Worm (Caenorhabditis elegans) whole organism, L2 larva: ENCODE measurements around the gene cuc-1.

Experiments
- C34F6.9 ChIP-seq: fragments of 150-350 bp; optimal IDR thresholded peaks from 2 replicates; lab custom pipeline; 2014; ENCODE audit warnings: missing biosample characterization, missing genetic modification characterization
- F13H6.1 ChIP-seq: sonication (generic microtip); optimal IDR thresholded peaks from 2 replicates; lab custom pipeline; 2016; ENCODE audit warnings: missing genetic modification characterization, missing compliant biosample characterization
- Y55F3AM.14 ChIP-seq: fragments of 200-800 bp; sonication (Bioruptor generic); optimal IDR thresholded peaks from 2 replicates; lab custom pipeline; 2018; ENCODE audit warnings: mild to moderate bottlenecking, missing genetic modification characterization, missing compliant biosample characterization
- ZK546.5 ChIP-seq: sonication (generic microtip); optimal IDR thresholded peaks from 2 replicates; lab custom pipeline; 2017; ENCODE audit warnings: missing biosample characterization, missing genetic modification characterization
- alr-1 ChIP-seq: fragments of 150-350 bp; optimal IDR thresholded peaks from 2 replicates; lab custom pipeline; 2014; ENCODE audit warnings: missing biosample characterization, missing genetic modification characterization
- aly-2 ChIP-seq: fragments of 150-350 bp; optimal IDR thresholded peaks from 2 replicates; lab custom pipeline; 2014; ENCODE audit warnings: missing biosample characterization, missing genetic modification characterization
- ama-1 ChIP-seq: fragments of 150-350 bp; optimal IDR thresholded peaks from 2 replicates; lab custom pipeline; 2018; ENCODE audit warnings: inconsistent platforms
- blmp-1 ChIP-seq: sonication (generic microtip); optimal IDR thresholded peaks from 2 replicates; lab custom pipeline; 2017; ENCODE audit warnings: missing genetic modification characterization, mild to moderate bottlenecking, missing compliant biosample characterization, antibody characterized with exemption, moderate library complexity; ENCODE audit not compliant: insufficient read depth
- crh-2 ChIP-seq: sonication (generic microtip); optimal IDR thresholded peaks from 2 replicates; lab custom pipeline; 2017; ENCODE audit warnings: missing biosample characterization, missing genetic modification characterization
- dmd-4 ChIP-seq: sonication (generic microtip); optimal IDR thresholded peaks from 2 replicates; lab custom pipeline; 2017; ENCODE audit warnings: missing biosample characterization, missing genetic modification characterization
- egl-27 ChIP-seq: sonication (generic microtip); optimal IDR thresholded peaks from 3 replicates; lab custom pipeline; 2017; ENCODE audit warnings: missing biosample characterization, missing genetic modification reagents, missing genetic modification characterization
- elt-1 ChIP-seq: fragments of 150-350 bp; optimal IDR thresholded peaks from 2 replicates; lab custom pipeline; 2014; ENCODE audit warnings: missing biosample characterization, missing genetic modification characterization
- elt-3 ChIP-seq: sonication (generic microtip); optimal IDR thresholded peaks from 2 replicates; lab custom pipeline; 2017; ENCODE audit warnings: missing biosample characterization, missing genetic modification characterization
- fos-1 ChIP-seq: fragments of 150-350 bp; optimal IDR thresholded peaks from 2 replicates; lab custom pipeline; 2014; ENCODE audit warnings: missing biosample characterization, missing genetic modification characterization
- gmeb-1 ChIP-seq: fragments of 150-350 bp; optimal IDR thresholded peaks from 2 replicates; lab custom pipeline; 2014; ENCODE audit warnings: missing biosample characterization, missing genetic modification characterization
- lin-11 ChIP-seq: fragments of 150-350 bp; sonication (generic microtip); optimal IDR thresholded peaks from 2 replicates; lab custom pipeline; 2014; ENCODE audit warnings: missing biosample characterization, missing genetic modification characterization, inconsistent platforms, mixed read lengths
- lin-13 ChIP-seq: fragments of 150-350 bp; optimal IDR thresholded peaks from 2 replicates; lab custom pipeline; 2014; ENCODE audit warnings: missing biosample characterization, missing genetic modification reagents, missing genetic modification characterization
- lsy-2 ChIP-seq, 2 experiments: fragments of 150-350 bp in 1 of 2; sonication (generic microtip) in 1 of 2; optimal IDR thresholded peaks; 2 replicates each; lab custom pipeline; 2014 to 2017; ENCODE audit warnings: missing biosample characterization in 2 of 2, missing genetic modification characterization in 2 of 2
- mab-5 ChIP-seq: fragments of 150-350 bp; optimal IDR thresholded peaks from 2 replicates; lab custom pipeline; 2014; ENCODE audit warnings: missing biosample characterization, missing genetic modification characterization
- nhr-10 ChIP-seq: sonication (generic microtip); optimal IDR thresholded peaks from 2 replicates; lab custom pipeline; 2017; ENCODE audit warnings: missing biosample characterization, missing genetic modification characterization
- nhr-129 ChIP-seq: fragments of 150-350 bp; optimal IDR thresholded peaks from 2 replicates; lab custom pipeline; 2014; ENCODE audit warnings: missing biosample characterization, missing genetic modification characterization
- nhr-21 ChIP-seq: fragments of 150-350 bp; optimal IDR thresholded peaks from 2 replicates; lab custom pipeline; 2014; ENCODE audit warnings: missing biosample characterization, missing genetic modification characterization
- nhr-237 ChIP-seq: fragments of 150-350 bp; optimal IDR thresholded peaks from 2 replicates; lab custom pipeline; 2014; ENCODE audit warnings: missing biosample characterization, missing genetic modification characterization
- nhr-25 ChIP-seq: fragments of 150-350 bp; sonication (generic microtip); optimal IDR thresholded peaks from 3 replicates; lab custom pipeline; 2014; ENCODE audit warnings: missing biosample characterization, missing genetic modification characterization
- nhr-6 ChIP-seq: fragments of 150-350 bp; optimal IDR thresholded peaks from 2 replicates; lab custom pipeline; 2014; ENCODE audit warnings: missing biosample characterization, missing genetic modification characterization
- peb-1 ChIP-seq: fragments of 150-350 bp; optimal IDR thresholded peaks from 2 replicates; lab custom pipeline; 2014; ENCODE audit warnings: missing biosample characterization, missing genetic modification characterization
- sem-4 ChIP-seq: fragments of 150-350 bp; optimal IDR thresholded peaks from 2 replicates; lab custom pipeline; 2014; ENCODE audit warnings: missing biosample characterization, missing genetic modification reagents, missing genetic modification characterization
- skn-1 ChIP-seq: sonication (generic microtip); optimal IDR thresholded peaks from 2 replicates; lab custom pipeline; 2017; ENCODE audit warnings: missing biosample characterization, missing genetic modification characterization
- sma-3 ChIP-seq: sonication (generic microtip); optimal IDR thresholded peaks from 2 replicates; lab custom pipeline; 2016; ENCODE audit warnings: missing genetic modification reagents, missing genetic modification characterization, missing compliant biosample characterization
- sma-9 ChIP-seq, 2 experiments: fragments of 150-350 bp in 1 of 2; sonication (generic microtip) in 1 of 2; optimal IDR thresholded peaks; 2 replicates each; lab custom pipeline; 2014 to 2016; ENCODE audit warnings: missing genetic modification characterization in 2 of 2, mild to moderate bottlenecking in 1 of 2, missing biosample characterization in 1 of 2, missing compliant biosample characterization in 1 of 2, missing genetic modification reagents in 1 of 2, moderate library complexity in 1 of 2
- snpc-4 ChIP-seq: fragments of 150-350 bp; optimal IDR thresholded peaks from 2 replicates; lab custom pipeline; 2014; ENCODE audit warnings: missing biosample characterization, missing genetic modification characterization
- unc-39 ChIP-seq: fragments of 150-350 bp; optimal IDR thresholded peaks from 2 replicates; lab custom pipeline; 2014; ENCODE audit warnings: missing biosample characterization, missing genetic modification characterization
- unc-62 ChIP-seq: fragments of 150-350 bp; optimal IDR thresholded peaks from 2 replicates; lab custom pipeline; 2014; ENCODE audit warnings: missing biosample characterization, missing genetic modification reagents, missing genetic modification characterization
- zag-1 ChIP-seq: fragments of 150-350 bp; optimal IDR thresholded peaks from 2 replicates; lab custom pipeline; 2014; ENCODE audit warnings: missing biosample characterization, missing genetic modification characterization
- ztf-4 ChIP-seq: fragments of 150-350 bp; optimal IDR thresholded peaks from 2 replicates; lab custom pipeline; 2014; ENCODE audit warnings: missing biosample characterization, missing genetic modification characterization

cuc-1 gene

ce11 chrIII:7889036-7889435, 28.3 kb upstream of the cuc-1 start:
- TF ChIP-seq fos-1 = no peak
- TF ChIP-seq nhr-10 (tag; lab: Kevin White, UChicago) = no peak
- TF ChIP-seq mab-5 (tag; lab: Kevin White, UChicago) = no peak
- TF ChIP-seq nhr-6 = no peak
- TF ChIP-seq lsy-2 (tag; optimal IDR thresholded peaks at IDR 0.05; lab: Kevin White, UChicago) = no peak

ce11 chrIII:7884863-7885262, 24.1 kb upstream of the cuc-1 start, which contains the start of gene ZK688.11:
ZK688.11 (minus strand) TSS chrIII:7884963.
- TF ChIP-seq egl-27 (tag; lab: Kevin White, UChicago) (no peak), sem-4 (tag; lab: Kevin White, UChicago) (no peak), gmeb-1 (tag; lab: Kevin White, UChicago) (no peak), peb-1 (tag; lab: Kevin White, UChicago) (no peak), nhr-129 (no peak), nhr-25 (tag; lab: Kevin White, UChicago) (no peak), blmp-1 (tag; lab: Kevin White, UChicago) (no peak), lin-11 (tag; lab: Kevin White, UChicago) (no peak), elt-3 (tag; lab: Kevin White, UChicago) (no peak), fos-1 (no peak), skn-1 (tag; lab: Kevin White, UChicago) (no peak), crh-2 (no peak), zag-1 (tag; lab: Kevin White, UChicago) (no peak)

- no peak for TF ChIP-seq snpc-4
- no peak for TF ChIP-seq F13H6.1 (tag; lab: Kevin White, UChicago)
- no peak for TF ChIP-seq ZK546.5 (tag; lab: Kevin White, UChicago)
- TF ChIP-seq blmp-1 (tag; lab: Kevin White, UChicago) = no peak
- no peak for TF ChIP-seq lin-11 (tag; lab: Kevin White, UChicago)
- no peak for TF ChIP-seq nhr-25 (tag; lab: Kevin White, UChicago)
- no peak for TF ChIP-seq nhr-21
Observed at ce11 chrIII:7882900-7883299, 22.1 kb upstream of the cuc-1 start, which contains the start of gene ZK688.9. ZK688.9 (minus strand) TSS chrIII:7883000.

ce11 chrIII:7880132-7880715, 19.4 kb upstream of the cuc-1 start:
- TF ChIP-seq lsy-2 (tag; optimal IDR thresholded peaks at IDR 0.05; lab: Kevin White, UChicago) (peak in 1 of 2 experiments; percentile 26), nhr-129 (peak; percentile 77), nhr-10 (tag; lab: Kevin White, UChicago) (no peak), sma-9 (GFP tag; optimal IDR thresholded peaks at IDR 0.05; lab: Kevin White, UChicago) (peak; percentile 22), sma-9 (tag; optimal IDR thresholded peaks at IDR 0.05; lab: Kevin White, UChicago) (no peak), nhr-237 (tag; lab: Kevin White, UChicago) (no peak), lin-13 (GFP tag; lab: Kevin White, UChicago) (no peak), egl-27 (tag; lab: Kevin White, UChicago) (no peak), C34F6.9 (tag; lab: Kevin White, UChicago) (peak; percentile 49), zag-1 (tag; lab: Kevin White, UChicago) (no peak), F13H6.1 (tag; lab: Kevin White, UChicago) (peak; percentile 46)

- no peak for TF ChIP-seq zag-1 (tag; lab: Kevin White, UChicago)
- no peak for TF ChIP-seq blmp-1 (tag; lab: Kevin White, UChicago)
- TF ChIP-seq C34F6.9 (tag; lab: Kevin White, UChicago) = no peak
- TF ChIP-seq lsy-2 (tag; optimal IDR thresholded peaks at IDR 0.05; lab: Kevin White, UChicago) = no peak
- TF ChIP-seq aly-2 = no peak
- TF ChIP-seq alr-1 = no peak
- no peak for TF ChIP-seq dmd-4 (tag; lab: Kevin White, UChicago)
- no peak for TF ChIP-seq nhr-25 (tag; lab: Kevin White, UChicago)
- TF ChIP-seq Y55F3AM.14 (GFP tag; lab: Kevin White, UChicago) = no peak
- TF ChIP-seq sma-3 = no peak
- TF ChIP-seq crh-2 = no peak
- TF ChIP-seq unc-39 (tag; lab: Kevin White, UChicago) = no peak
- TF ChIP-seq unc-62 (GFP tag; lab: Kevin White, UChicago) = no peak
- no peak for TF ChIP-seq elt-1 (tag; lab: Kevin White, UChicago)
- no peak for TF ChIP-seq ZK546.5 (tag; lab: Kevin White, UChicago)
- TF ChIP-seq ztf-4 = no peak
- TF ChIP-seq ama-1 (lab: Kevin White, UChicago) = no peak
Observed at ce11 chrIII:7878852-7879329, 18.1 kb upstream of the cuc-1 start, which contains the start of gene sup-18. sup-18 (minus strand) TSS chrIII:7878902.
